Worm (Caenorhabditis elegans) whole organism, midembryonic: ENCODE data around the gene F59A6.4.

Experiments used
- T22C8.4 ChIP-seq: fragments of 200-800 bp; sonication (Bioruptor generic); IDR thresholded peaks from 2 replicates; pipeline ENCODE4 v1.3.6; 2022; ENCODE audit warnings: missing genetic modification characterization, missing compliant biosample characterization
- cog-1 ChIP-seq: sonication (generic microtip); optimal IDR thresholded peaks from 2 replicates; lab custom pipeline; 2016; ENCODE audit warnings: missing genetic modification characterization, missing compliant biosample characterization
- flt-1 ChIP-seq: fragments of 200-800 bp; sonication (Bioruptor generic); IDR thresholded peaks from 2 replicates; pipeline ENCODE4 v1.3.6; 2022; ENCODE audit warnings: missing genetic modification characterization, missing compliant biosample characterization
- klf-2 ChIP-seq: fragments of 200-800 bp; sonication (Bioruptor generic); conservative IDR thresholded peaks from 2 replicates; pipeline ENCODE4 v1.3.6; 2022; ENCODE audit warnings: missing genetic modification reagents, missing genetic modification characterization, missing compliant biosample characterization
- med-1 ChIP-seq: sonication (generic microtip); optimal IDR thresholded peaks from 2 replicates; lab custom pipeline; 2017; ENCODE audit warnings: missing genetic modification characterization, mild to moderate bottlenecking, missing compliant biosample characterization, antibody characterized with exemption, missing genetic modification reagents; ENCODE audit not compliant: insufficient read depth
- ref-1 ChIP-seq: fragments of 200-800 bp; sonication (Bioruptor generic); conservative IDR thresholded peaks from 2 replicates; pipeline ENCODE4 v1.3.6; 2022; ENCODE audit warnings: missing genetic modification reagents, missing genetic modification characterization, missing compliant biosample characterization
- tab-1 ChIP-seq: fragments of 200-800 bp; sonication (Bioruptor generic); IDR thresholded peaks from 2 replicates; pipeline ENCODE4 v1.3.6; 2022; ENCODE audit warnings: missing genetic modification characterization, missing compliant biosample characterization
- ztf-23 ChIP-seq: fragments of 200-800 bp; sonication (Bioruptor generic); IDR thresholded peaks from 2 replicates; pipeline ENCODE4 v1.3.6; 2022; ENCODE audit warnings: missing genetic modification reagents, missing genetic modification characterization, missing compliant biosample characterization
- ztf-29 ChIP-seq: fragments of 200-800 bp; sonication (Bioruptor generic); IDR thresholded peaks from 2 replicates; pipeline ENCODE4 v1.3.6; 2022; ENCODE audit warnings: missing genetic modification reagents, missing genetic modification characterization, missing compliant biosample characterization

The F59A6.4 gene

DNA sequence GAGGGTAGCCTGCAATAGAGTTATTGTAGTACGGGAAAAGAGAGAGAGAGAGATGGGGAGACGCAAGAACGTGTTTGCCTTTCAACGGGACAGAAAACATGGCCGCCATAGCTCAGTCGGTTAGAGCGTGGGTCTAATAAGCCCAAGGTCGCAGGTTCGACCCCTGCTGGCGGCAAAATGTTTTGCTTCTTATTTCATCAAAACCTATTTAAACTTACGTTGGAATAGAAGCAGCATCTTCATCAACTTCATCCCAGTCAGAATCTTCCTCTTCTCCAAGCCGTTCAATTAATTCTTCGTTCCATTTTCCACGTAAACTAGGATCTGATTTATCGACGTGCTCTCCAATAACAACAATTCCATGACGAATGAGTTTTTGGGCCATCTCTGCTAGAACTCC, 27.8 kb downstream of the F59A6.4 start:
- TF ChIP-seq T22C8.4 (GFP tag; lab: Robert Waterston, UW) (peak; percentile 95), ref-1 (GFP tag; lab: Robert Waterston, UW) (peak; percentile 93), tab-1 (GFP tag; lab: Robert Waterston, UW) (peak; percentile 97), ztf-23 (GFP tag; lab: Robert Waterston, UW) (peak; percentile 93), ztf-29 (GFP tag; lab: Robert Waterston, UW) (peak; percentile 99), cog-1 (tag; lab: Kevin White, UChicago) (peak; percentile 95), flt-1 (GFP tag; lab: Robert Waterston, UW) (peak; percentile 97), med-1 (peak; percentile 74), klf-2 (GFP tag; lab: Robert Waterston, UW) (peak; percentile 89)

ce11 chrII:5033935-5034334, 29.1 kb downstream of the F59A6.4 start, which contains the start of gene F33G12.3:
Gene F33G12.3, minus strand, starts transcription at chrII:5034035.
- TF ChIP-seq ztf-29 (GFP tag; lab: Robert Waterston, UW), result no peak

ce11 chrII:5036128-5036527, 31.2 kb downstream of the F59A6.4 start, which contains the start of gene lrr-1:
Gene lrr-1, minus strand, starts transcription at chrII:5036439.
- TF ChIP-seq flt-1 (GFP tag; lab: Robert Waterston, UW) (no peak), klf-2 (GFP tag; lab: Robert Waterston, UW) (no peak), ztf-29 (GFP tag; lab: Robert Waterston, UW) (no peak), ref-1 (GFP tag; lab: Robert Waterston, UW) (no peak), tab-1 (GFP tag; lab: Robert Waterston, UW) (no peak), ztf-23 (GFP tag; lab: Robert Waterston, UW) (no peak), med-1 (no peak), cog-1 (tag; lab: Kevin White, UChicago) (no peak), T22C8.4 (GFP tag; lab: Robert Waterston, UW) (no peak)

DNA sequence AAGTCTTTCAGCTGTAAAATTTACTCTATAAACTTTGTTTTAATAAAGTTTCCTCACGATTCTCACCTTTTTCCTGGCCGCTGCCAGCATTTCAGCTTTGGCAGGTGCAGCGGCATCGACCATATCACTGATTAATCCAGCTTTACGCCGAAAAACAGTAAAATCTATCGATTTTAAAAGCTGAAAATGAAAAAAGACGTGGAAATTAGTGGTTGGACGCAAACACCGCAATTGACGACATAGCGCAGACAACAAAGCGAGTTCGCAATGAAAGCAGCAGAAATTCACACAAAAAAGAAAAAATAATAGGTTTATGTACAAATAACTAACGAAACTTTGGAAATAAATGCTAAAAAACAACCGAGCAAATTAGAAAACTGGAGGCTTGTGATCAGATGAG, 35.0 kb downstream of the F59A6.4 start, which contains the start of gene golg-2:
golg-2 (minus strand) TSS at position 180 of the 400 bp plus-strand sequence.
- TF ChIP-seq ztf-23 (GFP tag; lab: Robert Waterston, UW) (no peak), med-1 (no peak), tab-1 (GFP tag; lab: Robert Waterston, UW) (no peak), klf-2 (GFP tag; lab: Robert Waterston, UW) (no peak), T22C8.4 (GFP tag; lab: Robert Waterston, UW) (no peak), ztf-29 (GFP tag; lab: Robert Waterston, UW) (no peak), ref-1 (GFP tag; lab: Robert Waterston, UW) (no peak), flt-1 (GFP tag; lab: Robert Waterston, UW) (no peak), cog-1 (tag; lab: Kevin White, UChicago) (no peak)

ce11 chrII:5040631-5041156, 35.8 kb downstream of the F59A6.4 start, which contains the start of gene F33G12.7:
Gene F33G12.7, minus strand, starts transcription at chrII:5040681.
- TF ChIP-seq med-1, result no peak

- TF ChIP-seq tab-1 (GFP tag; lab: Robert Waterston, UW) (no peak), ztf-23 (GFP tag; lab: Robert Waterston, UW) (no peak), ref-1 (GFP tag; lab: Robert Waterston, UW) (no peak), cog-1 (tag; lab: Kevin White, UChicago) (no peak), T22C8.4 (GFP tag; lab: Robert Waterston, UW) (no peak), klf-2 (GFP tag; lab: Robert Waterston, UW) (no peak), flt-1 (GFP tag; lab: Robert Waterston, UW) (no peak), ztf-29 (GFP tag; lab: Robert Waterston, UW) (no peak), med-1 (no peak)
These were observed 37.6 kb downstream of the F59A6.4 start for ce11 chrII:5042381-5042930.

ce11 chrII:5046209-5047200, 41.6 kb downstream of the F59A6.4 start:
- TF ChIP-seq cog-1 (tag; lab: Kevin White, UChicago), result no peak
- TF ChIP-seq T22C8.4 (GFP tag; lab: Robert Waterston, UW), result no peak
- no peak for TF ChIP-seq tab-1 (GFP tag; lab: Robert Waterston, UW)
- TF ChIP-seq klf-2 (GFP tag; lab: Robert Waterston, UW), result no peak
- no peak for TF ChIP-seq ref-1 (GFP tag; lab: Robert Waterston, UW)
- no peak for TF ChIP-seq ztf-29 (GFP tag; lab: Robert Waterston, UW)
- no peak for TF ChIP-seq med-1
- TF ChIP-seq flt-1 (GFP tag; lab: Robert Waterston, UW), result no peak
- TF ChIP-seq ztf-23 (GFP tag; lab: Robert Waterston, UW), result no peak

DNA sequence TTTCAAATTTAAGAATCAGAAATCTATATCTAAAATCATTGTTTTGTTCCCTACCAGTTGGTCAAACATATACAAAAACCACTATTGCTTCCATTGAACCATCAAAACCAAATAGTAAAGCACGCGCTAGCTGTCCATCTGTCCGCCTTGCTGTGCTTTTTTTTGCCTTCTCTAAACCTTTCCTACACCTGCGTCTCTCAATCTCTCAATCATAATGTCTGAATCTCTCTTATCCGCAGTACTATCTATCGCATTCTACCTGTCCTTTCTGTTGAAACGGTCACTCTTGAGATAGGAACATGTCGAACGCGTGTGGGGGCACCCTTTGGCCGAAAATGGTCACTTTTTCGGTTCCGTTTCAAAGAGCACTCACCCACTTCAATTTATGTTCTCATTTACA, 42.4 kb downstream of the F59A6.4 start:
- no peak for TF ChIP-seq flt-1 (GFP tag; lab: Robert Waterston, UW)
- TF ChIP-seq cog-1 (tag; lab: Kevin White, UChicago), result peak; percentile 7

DNA sequence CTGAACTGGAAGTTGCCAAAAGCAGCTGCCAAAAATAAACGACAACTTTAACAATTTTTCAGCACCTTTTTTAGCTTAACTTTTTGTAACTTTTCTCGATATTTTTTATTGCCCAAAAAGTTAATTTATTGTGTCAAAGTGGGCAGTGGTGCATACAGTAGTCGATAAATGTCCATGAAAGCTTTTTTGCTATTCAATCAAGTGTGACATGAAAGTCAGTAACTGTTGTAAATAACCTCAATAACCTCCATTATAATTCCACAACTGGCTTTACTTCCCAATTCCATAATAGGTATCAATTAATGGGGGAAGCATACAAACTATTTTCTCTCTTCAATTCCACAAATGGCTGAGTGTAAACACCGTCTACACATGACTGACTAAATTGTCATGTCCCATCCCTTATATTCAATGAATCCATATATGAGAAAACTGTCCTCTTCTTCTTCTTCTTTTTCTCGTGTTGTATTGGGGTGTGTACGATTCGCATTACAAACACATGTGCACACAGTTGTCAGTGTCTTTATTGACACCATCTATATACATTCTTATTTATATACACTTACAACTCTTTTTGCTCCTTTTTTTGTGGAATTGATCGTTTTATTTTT, 43.4 kb downstream of the F59A6.4 start:
- no peak for TF ChIP-seq ref-1 (GFP tag; lab: Robert Waterston, UW)
- no peak for TF ChIP-seq ztf-29 (GFP tag; lab: Robert Waterston, UW)
- no peak for TF ChIP-seq ztf-23 (GFP tag; lab: Robert Waterston, UW)
